Fruit fly (Drosophila melanogaster): Measurements from ENCODE around the gene CG42588.

The CG42588 gene

dm6 chr3L:12798795-12799311 is 15.2 kb upstream of the CG42588 start (continued):
- TF ChIP-seq lilli (GFP tag; optimal IDR thresholded peaks at IDR 0.05), result peak; percentile 12
- TF ChIP-seq Sox100B (GFP tag; optimal IDR thresholded peaks at IDR 0.05), result peak; percentile 35
- no peak for TF ChIP-seq Bteb2 (GFP tag; optimal IDR thresholded peaks at IDR 0.05)
- no peak for TF ChIP-seq corto (GFP tag; optimal IDR thresholded peaks at IDR 0.05)
- TF ChIP-seq ems (GFP tag; optimal IDR thresholded peaks at IDR 0.05), result no peak
- no peak for TF ChIP-seq CG17328 (GFP tag; IDR thresholded peaks at IDR 0.05)
- TF ChIP-seq CG16863 (GFP tag; optimal IDR thresholded peaks at IDR 0.05), result peak; percentile 13
- TF ChIP-seq jigr1 (GFP tag; IDR thresholded peaks at IDR 0.05), result no peak
- TF ChIP-seq wdn (GFP tag; IDR thresholded peaks at IDR 0.05), result no peak
- peak; percentile 7 for TF ChIP-seq CG2120 (GFP tag; optimal IDR thresholded peaks at IDR 0.05)
- TF ChIP-seq CG2712 (tag; optimal IDR thresholded peaks at IDR 0.05), result peak; percentile 38
- TF ChIP-seq CG11085 (GFP tag; IDR thresholded peaks at IDR 0.05), result no peak
- no peak for TF ChIP-seq CG1602 (GFP tag; optimal IDR thresholded peaks at IDR 0.05)
- peak; percentile 3 for TF ChIP-seq CG1233 (GFP tag; optimal IDR thresholded peaks at IDR 0.05)
- peak; percentile 12 for TF ChIP-seq CG12219 (GFP tag; optimal IDR thresholded peaks at IDR 0.05)
- peak; percentile 24 for TF ChIP-seq NfI (GFP tag; optimal IDR thresholded peaks at IDR 0.05)
- TF ChIP-seq chm (GFP tag; IDR thresholded peaks at IDR 0.05), result peak; percentile 20; the same call in 1 of the 2 replicates
- peak; percentile 41 for TF ChIP-seq gem (tag; optimal IDR thresholded peaks at IDR 0.05)
- TF ChIP-seq lab (GFP tag; optimal IDR thresholded peaks at IDR 0.05), result peak; percentile 33
- TF ChIP-seq CG15601 (tag; optimal IDR thresholded peaks at IDR 0.05), result peak; percentile 42
- TF ChIP-seq Ptx1 (GFP tag; IDR thresholded peaks at IDR 0.05), result 0 out of 2 replicates have a peak, but pooled peaks have one; percentile 17
- peak; percentile 48 for TF ChIP-seq Sox102F (GFP tag; optimal IDR thresholded peaks at IDR 0.05)
- TF ChIP-seq Med (GFP tag), result peak; percentile 55
- peak; percentile 5 for TF ChIP-seq CG1603 (tag; optimal IDR thresholded peaks at IDR 0.05)
- 0 out of 3 replicates have a peak, but pooled peaks have one; percentile 35 for TF ChIP-seq ci (GFP tag; IDR thresholded peaks at IDR 0.05)
- peak; percentile 6 for TF ChIP-seq CG12071 (GFP tag; optimal IDR thresholded peaks at IDR 0.05)
- no peak for TF ChIP-seq CHES-1-like (GFP tag; optimal IDR thresholded peaks at IDR 0.05)
- TF ChIP-seq en (GFP tag; optimal IDR thresholded peaks at IDR 0.05), result no peak
- TF ChIP-seq CG6689 (GFP tag; IDR thresholded peaks at IDR 0.05), result peak; percentile 29; the same call in 1 of the 2 replicates
- peak in 1 of 2 experiments; percentile 18 for TF ChIP-seq Hr51 (GFP tag; optimal IDR thresholded peaks at IDR 0.05)
- TF ChIP-seq CG17361 (GFP tag; IDR thresholded peaks at IDR 0.05), result peak; percentile 37; the same call in 1 of the 3 replicates
- TF ChIP-seq CG18262 (tag; optimal IDR thresholded peaks at IDR 0.05), result peak; percentile 35
- TF ChIP-seq Ets65A (GFP tag), result peak; percentile 88
- TF ChIP-seq CG15269 (tag; optimal IDR thresholded peaks at IDR 0.05), result peak; percentile 2
- TF ChIP-seq CG18764 (GFP tag; optimal IDR thresholded peaks at IDR 0.05), result no peak
- peak; percentile 74 for TF ChIP-seq row (GFP tag; IDR thresholded peaks at IDR 0.05)
- TF ChIP-seq lola (GFP tag; optimal IDR thresholded peaks at IDR 0.05), result peak in 1 of 3 experiments; percentile 16
- peak; percentile 15 for TF ChIP-seq CG18476 (GFP tag; optimal IDR thresholded peaks at IDR 0.05)
- TF ChIP-seq nom (GFP tag; optimal IDR thresholded peaks at IDR 0.05), result peak; percentile 40
- TF ChIP-seq CG30403 (GFP tag; optimal IDR thresholded peaks at IDR 0.05), result peak; percentile 7
- no peak for TF ChIP-seq CG17612 (GFP tag; IDR thresholded peaks at IDR 0.05)
- TF ChIP-seq CG9727 (GFP tag; optimal IDR thresholded peaks at IDR 0.05), result peak; percentile 23
- peak; percentile 10 for TF ChIP-seq CG11504 (tag; optimal IDR thresholded peaks at IDR 0.05)
- peak; percentile 32 for TF ChIP-seq CG2678 (tag; optimal IDR thresholded peaks at IDR 0.05)
- peak; percentile 33 for TF ChIP-seq CrebB (tag; optimal IDR thresholded peaks at IDR 0.05)
- TF ChIP-seq ato (GFP tag; IDR thresholded peaks at IDR 0.05; ENCODE audit: partially characterized antibody), result no peak
- no peak for TF ChIP-seq CG12659 (GFP tag; optimal IDR thresholded peaks at IDR 0.05)
- TF ChIP-seq CG12155 (GFP tag; optimal IDR thresholded peaks at IDR 0.05), result peak; percentile 2
- TF ChIP-seq HmgZ (tag; optimal IDR thresholded peaks at IDR 0.05), result no peak
- TF ChIP-seq PHDP (tag; optimal IDR thresholded peaks at IDR 0.05), result peak; percentile 39
